Worm (Caenorhabditis elegans): ENCODE data around the gene Y49F6C.6.

DNA sequence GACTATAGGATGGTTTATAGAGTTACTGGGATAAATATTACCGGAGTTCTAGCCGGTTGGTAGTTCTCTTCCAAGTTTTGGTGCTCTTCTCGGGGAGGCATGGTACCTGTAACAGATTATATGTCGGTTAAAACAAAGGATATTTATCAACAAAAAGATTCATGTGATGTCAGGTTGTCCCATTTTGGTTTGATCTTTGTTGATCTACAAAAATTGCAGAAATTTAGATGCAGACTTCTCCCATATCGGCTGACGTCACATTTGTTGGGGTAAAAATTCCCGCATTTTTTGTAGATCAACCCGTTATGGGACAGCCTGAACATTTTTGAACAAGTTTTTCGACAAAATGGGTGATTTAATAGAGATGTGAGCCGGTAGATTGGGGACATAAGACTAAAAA lies 1.1 kb upstream of the Y49F6C.6 start, which contains the start of gene Y49F6C.7:
- TF ChIP-seq nhr-77 (tag; optimal IDR thresholded peaks at IDR 0.05), result no peak
- no peak for TF ChIP-seq nhr-25 (tag; optimal IDR thresholded peaks at IDR 0.05)
- TF ChIP-seq lin-13 (GFP tag; optimal IDR thresholded peaks at IDR 0.05), result no peak
- TF ChIP-seq mab-5 (tag; optimal IDR thresholded peaks at IDR 0.05), result no peak
- no peak for TF ChIP-seq nhr-237 (tag; optimal IDR thresholded peaks at IDR 0.05)
- no peak for TF ChIP-seq unc-62 (GFP tag; optimal IDR thresholded peaks at IDR 0.05)
- no peak for TF ChIP-seq unc-39 (tag; optimal IDR thresholded peaks at IDR 0.05)
- TF ChIP-seq dmd-4 (tag; optimal IDR thresholded peaks at IDR 0.05), result no peak
- TF ChIP-seq ceh-16 (tag; optimal IDR thresholded peaks at IDR 0.05), result no peak
- TF ChIP-seq mdl-1 (tag; optimal IDR thresholded peaks at IDR 0.05), result no peak

Measured in whole organism, L2 larva.